Fruit fly (Drosophila melanogaster): ENCODE data around the gene CG12814.

Gene CG12814

dm6 chr3R:10144103-10144998, 45.1 kb downstream of the CG12814 start, which contains the start of the genes TAF1B and Invadolysin:
Gene TAF1B, minus strand, starts transcription at chr3R:10144184.
Gene Invadolysin, plus strand, starts transcription at chr3R:10144668.
- TF ChIP-seq CG12768 (GFP tag; optimal IDR thresholded peaks at IDR 0.05) (no peak), Hr96 (GFP tag; optimal IDR thresholded peaks at IDR 0.05) (peak; percentile 31), toe (GFP tag; optimal IDR thresholded peaks at IDR 0.05) (peak; percentile 71), ovo (GFP tag; optimal IDR thresholded peaks at IDR 0.05) (peak; percentile 57), CG33017 (tag; optimal IDR thresholded peaks at IDR 0.05) (peak; percentile 49), Mnt (GFP tag; optimal IDR thresholded peaks at IDR 0.05) (peak; percentile 67), CG5204 (GFP tag; optimal IDR thresholded peaks at IDR 0.05) (peak; percentile 48), CG7045 (GFP tag; optimal IDR thresholded peaks at IDR 0.05) (no peak), CG1620 (GFP tag; optimal IDR thresholded peaks at IDR 0.05) (peak; percentile 44), CG14711 (tag; optimal IDR thresholded peaks at IDR 0.05) (peak; percentile 42), tj (GFP tag; optimal IDR thresholded peaks at IDR 0.05) (no peak), cnc (optimal IDR thresholded peaks at IDR 0.05) (no peak), pad (GFP tag; optimal IDR thresholded peaks at IDR 0.05) (peak; percentile 8), kay (GFP tag; ENCODE audit: borderline replicate concordance) (peak; percentile 98), bab1 (GFP tag; optimal IDR thresholded peaks at IDR 0.05) (peak; percentile 62), CG11617 (GFP tag; optimal IDR thresholded peaks at IDR 0.05) (peak; percentile 64), cic (GFP tag; optimal IDR thresholded peaks at IDR 0.05) (peak; percentile 70), Crg-1 (GFP tag; optimal IDR thresholded peaks at IDR 0.05) (peak; percentile 51), CG7101 (tag; optimal IDR thresholded peaks at IDR 0.05) (peak; percentile 29), Clk (GFP tag; optimal IDR thresholded peaks at IDR 0.05) (no peak)

dm6 chr3R:10142770-10143169, 46.6 kb downstream of the CG12814 start, which contains the start of gene CG42759:
Gene CG42759, plus strand, starts transcription at chr3R:10143070.
- TF ChIP-seq pad (GFP tag; optimal IDR thresholded peaks at IDR 0.05), result no peak
- TF ChIP-seq CG7045 (GFP tag; optimal IDR thresholded peaks at IDR 0.05), result no peak
- no peak for TF ChIP-seq cnc (optimal IDR thresholded peaks at IDR 0.05)
- TF ChIP-seq Hr96 (GFP tag; optimal IDR thresholded peaks at IDR 0.05), result no peak
- TF ChIP-seq CG1620 (GFP tag; optimal IDR thresholded peaks at IDR 0.05), result no peak
- TF ChIP-seq Mnt (GFP tag; optimal IDR thresholded peaks at IDR 0.05), result no peak
- no peak for TF ChIP-seq CG11617 (GFP tag; optimal IDR thresholded peaks at IDR 0.05)

dm6 chr3R:10139649-10140598, 49.5 kb downstream of the CG12814 start, which contains the start of gene tws:
Gene tws, minus strand, starts transcription at chr3R:10139772.
- TF ChIP-seq Clk (GFP tag; optimal IDR thresholded peaks at IDR 0.05) (peak; percentile 31), CG7101 (tag; optimal IDR thresholded peaks at IDR 0.05) (peak; percentile 56), Mnt (GFP tag; optimal IDR thresholded peaks at IDR 0.05) (peak; percentile 32), CG7045 (GFP tag; optimal IDR thresholded peaks at IDR 0.05) (no peak), bab1 (GFP tag; optimal IDR thresholded peaks at IDR 0.05) (peak; percentile 52), cic (GFP tag; optimal IDR thresholded peaks at IDR 0.05) (no peak), CG33017 (tag; optimal IDR thresholded peaks at IDR 0.05) (peak; percentile 22), CG1620 (GFP tag; optimal IDR thresholded peaks at IDR 0.05) (peak; percentile 14), toe (GFP tag; optimal IDR thresholded peaks at IDR 0.05) (peak; percentile 50), CG12768 (GFP tag; optimal IDR thresholded peaks at IDR 0.05) (peak; percentile 73), Crg-1 (GFP tag; optimal IDR thresholded peaks at IDR 0.05) (peak; percentile 48), CG5204 (GFP tag; optimal IDR thresholded peaks at IDR 0.05) (peak; percentile 65), CG14711 (tag; optimal IDR thresholded peaks at IDR 0.05) (peak; percentile 21), tj (GFP tag; optimal IDR thresholded peaks at IDR 0.05) (peak; percentile 36), ovo (GFP tag; optimal IDR thresholded peaks at IDR 0.05) (no peak), CG11617 (GFP tag; optimal IDR thresholded peaks at IDR 0.05) (peak; percentile 76), Hr96 (GFP tag; optimal IDR thresholded peaks at IDR 0.05) (no peak), kay (GFP tag; ENCODE audit: borderline replicate concordance) (peak; percentile 76), cnc (optimal IDR thresholded peaks at IDR 0.05) (no peak), pad (GFP tag; optimal IDR thresholded peaks at IDR 0.05) (peak; percentile 38)

- TF ChIP-seq CG7045 (GFP tag; optimal IDR thresholded peaks at IDR 0.05) (no peak), ovo (GFP tag; optimal IDR thresholded peaks at IDR 0.05) (no peak), CG14711 (tag; optimal IDR thresholded peaks at IDR 0.05) (no peak), CG7101 (tag; optimal IDR thresholded peaks at IDR 0.05) (no peak), cnc (optimal IDR thresholded peaks at IDR 0.05) (no peak), CG33017 (tag; optimal IDR thresholded peaks at IDR 0.05) (no peak), CG11617 (GFP tag; optimal IDR thresholded peaks at IDR 0.05) (no peak), bab1 (GFP tag; optimal IDR thresholded peaks at IDR 0.05) (no peak), kay (GFP tag; ENCODE audit: borderline replicate concordance) (no peak), Hr96 (GFP tag; optimal IDR thresholded peaks at IDR 0.05) (no peak), CG5204 (GFP tag; optimal IDR thresholded peaks at IDR 0.05) (no peak), CG1620 (GFP tag; optimal IDR thresholded peaks at IDR 0.05) (no peak), Clk (GFP tag; optimal IDR thresholded peaks at IDR 0.05) (no peak), Mnt (GFP tag; optimal IDR thresholded peaks at IDR 0.05) (no peak), tj (GFP tag; optimal IDR thresholded peaks at IDR 0.05) (no peak), cic (GFP tag; optimal IDR thresholded peaks at IDR 0.05) (no peak), CG12768 (GFP tag; optimal IDR thresholded peaks at IDR 0.05) (no peak)
These were observed 50.5 kb downstream of the CG12814 start for dm6 chr3R:10138900-10139299.

- TF ChIP-seq pad (GFP tag; optimal IDR thresholded peaks at IDR 0.05), result no peak
- TF ChIP-seq cic (GFP tag; optimal IDR thresholded peaks at IDR 0.05), result no peak
- TF ChIP-seq CG12768 (GFP tag; optimal IDR thresholded peaks at IDR 0.05), result no peak
- TF ChIP-seq CG7101 (tag; optimal IDR thresholded peaks at IDR 0.05), result no peak
- TF ChIP-seq CG5204 (GFP tag; optimal IDR thresholded peaks at IDR 0.05), result no peak
- no peak for TF ChIP-seq Hr96 (GFP tag; optimal IDR thresholded peaks at IDR 0.05)
- no peak for TF ChIP-seq kay (GFP tag; ENCODE audit: borderline replicate concordance)
- no peak for TF ChIP-seq Mnt (GFP tag; optimal IDR thresholded peaks at IDR 0.05)
- no peak for TF ChIP-seq ovo (GFP tag; optimal IDR thresholded peaks at IDR 0.05)
- no peak for TF ChIP-seq CG7045 (GFP tag; optimal IDR thresholded peaks at IDR 0.05)
- TF ChIP-seq CG14711 (tag; optimal IDR thresholded peaks at IDR 0.05), result no peak
- no peak for TF ChIP-seq toe (GFP tag; optimal IDR thresholded peaks at IDR 0.05)
- TF ChIP-seq Crg-1 (GFP tag; optimal IDR thresholded peaks at IDR 0.05), result no peak
- no peak for TF ChIP-seq bab1 (GFP tag; optimal IDR thresholded peaks at IDR 0.05)
- no peak for TF ChIP-seq Clk (GFP tag; optimal IDR thresholded peaks at IDR 0.05)
- TF ChIP-seq CG1620 (GFP tag; optimal IDR thresholded peaks at IDR 0.05), result no peak
- no peak for TF ChIP-seq CG33017 (tag; optimal IDR thresholded peaks at IDR 0.05)
- no peak for TF ChIP-seq tj (GFP tag; optimal IDR thresholded peaks at IDR 0.05)
These were observed 51.6 kb downstream of the CG12814 start for dm6 chr3R:10137801-10138200.

Data from whole organism, adult.